Worm (Caenorhabditis elegans): ENCODE measurements around the gene ZK185.3.

DNA sequence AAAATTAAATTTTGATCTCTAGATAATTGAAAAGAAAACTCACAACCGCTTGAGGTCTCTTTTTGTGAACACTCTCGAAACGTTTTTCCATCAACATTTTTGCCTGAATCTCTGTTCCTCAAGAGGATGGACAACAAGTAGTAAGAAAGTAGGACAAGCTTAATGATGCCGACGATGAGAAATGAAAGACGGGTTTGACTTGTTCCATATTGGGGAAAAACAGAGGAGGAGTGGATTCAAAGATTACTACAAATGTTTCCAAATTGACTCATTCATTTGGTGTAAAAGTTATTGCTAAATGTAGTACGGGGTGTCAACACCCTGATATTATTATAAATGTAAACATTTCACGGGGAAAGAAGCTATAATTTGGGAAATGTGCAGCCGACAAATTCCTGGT is 2.8 kb upstream of the ZK185.3 start, which contains the start of gene ZK185.4:
- TF ChIP-seq hlh-1 (tag; optimal IDR thresholded peaks at IDR 0.05) = no peak
- no peak for TF ChIP-seq ztf-11 (tag; optimal IDR thresholded peaks at IDR 0.05)
- no peak for TF ChIP-seq ceh-39 (tag; optimal IDR thresholded peaks at IDR 0.05)
- no peak for TF ChIP-seq nhr-2 (tag; optimal IDR thresholded peaks at IDR 0.05)
- no peak for TF ChIP-seq lin-13 (tag; optimal IDR thresholded peaks at IDR 0.05)
- no peak for TF ChIP-seq mab-5 (tag; optimal IDR thresholded peaks at IDR 0.05)
- TF ChIP-seq pha-4 (tag; optimal IDR thresholded peaks at IDR 0.05) = no peak
- TF ChIP-seq ceh-43 (GFP tag; optimal IDR thresholded peaks at IDR 0.05) = no peak

Data from whole organism, mixed stage, embryonic.